Fruit fly (Drosophila melanogaster): ENCODE results near the gene RabGGTb.

dm6 chr2L:2857862-2858734, 20.8 kb upstream of the RabGGTb start:
- TF ChIP-seq CG9705 (GFP tag; optimal IDR thresholded peaks at IDR 0.05) (no peak), Dfd (GFP tag; optimal IDR thresholded peaks at IDR 0.05) (peak; percentile 15), CrebA (GFP tag; optimal IDR thresholded peaks at IDR 0.05; ENCODE audit: borderline replicate concordance) (peak; percentile 51), h (GFP tag; optimal IDR thresholded peaks at IDR 0.05) (peak; percentile 39), psq (GFP tag; optimal IDR thresholded peaks at IDR 0.05) (no peak), N (GFP tag; optimal IDR thresholded peaks at IDR 0.05) (no peak), br (GFP tag; optimal IDR thresholded peaks at IDR 0.05) (peak; percentile 33)
